Worm (Caenorhabditis elegans): Measurements from ENCODE around the gene cpx-2.

Gene cpx-2

ce11 chrX:13059984-13060383 lies 11.0 kb downstream of the cpx-2 start (continued):
- no peak for TF ChIP-seq lin-29 (GFP tag; IDR thresholded peaks at IDR 0.05)
- TF ChIP-seq F26F4.8 (GFP tag; conservative IDR thresholded peaks at IDR 0.05): no peak
- TF ChIP-seq hlh-11 (tag; optimal IDR thresholded peaks at IDR 0.05): peak; percentile 62
- no peak for TF ChIP-seq aly-2 (tag; optimal IDR thresholded peaks at IDR 0.05)
- no peak for TF ChIP-seq daf-19 (GFP tag; conservative IDR thresholded peaks at IDR 0.05)
- no peak for TF ChIP-seq snpc-4 (tag; optimal IDR thresholded peaks at IDR 0.05)
- TF ChIP-seq fos-1 (tag; optimal IDR thresholded peaks at IDR 0.05): no peak
- no peak for TF ChIP-seq spr-3 (GFP tag; optimal IDR thresholded peaks at IDR 0.05)
- no peak for TF ChIP-seq gei-8 (GFP tag; optimal IDR thresholded peaks at IDR 0.05)
- TF ChIP-seq zfp-2 (tag; optimal IDR thresholded peaks at IDR 0.05): no peak
- no peak for TF ChIP-seq egl-43 (GFP tag; IDR thresholded peaks at IDR 0.05)
- TF ChIP-seq lin-39 (tag; optimal IDR thresholded peaks at IDR 0.05): no peak
- no peak for TF ChIP-seq F49E8.2 (tag; optimal IDR thresholded peaks at IDR 0.05; ENCODE audit: borderline replicate concordance)
- TF ChIP-seq ces-1 (GFP tag; optimal IDR thresholded peaks at IDR 0.05): no peak
- TF ChIP-seq daf-16 (GFP tag; optimal IDR thresholded peaks at IDR 0.05): no peak
- TF ChIP-seq daf-16 (tag; optimal IDR thresholded peaks at IDR 0.05): peak; percentile 99
- TF ChIP-seq ceh-28 (tag; optimal IDR thresholded peaks at IDR 0.05): no peak
- TF ChIP-seq arid-1 (GFP tag; conservative IDR thresholded peaks at IDR 0.05): no peak
- no peak for TF ChIP-seq hlh-30 (tag; optimal IDR thresholded peaks at IDR 0.05; ENCODE audit: insufficient read depth)
- TF ChIP-seq daf-12 (tag; optimal IDR thresholded peaks at IDR 0.05): no peak
- TF ChIP-seq Y48G9A.11 (GFP tag; IDR thresholded peaks at IDR 0.05): no peak
- TF ChIP-seq nhr-10 (tag; optimal IDR thresholded peaks at IDR 0.05): no peak
- peak; percentile 78 for TF ChIP-seq dve-1 (tag; optimal IDR thresholded peaks at IDR 0.05; ENCODE audit: insufficient read depth)
- TF ChIP-seq nhr-237 (tag; optimal IDR thresholded peaks at IDR 0.05): no peak
- TF ChIP-seq dmd-9 (GFP tag; IDR thresholded peaks at IDR 0.05): no peak
- TF ChIP-seq hmg-1.1 (GFP tag; IDR thresholded peaks at IDR 0.05): no peak
- no peak for TF ChIP-seq nhr-102 (tag; optimal IDR thresholded peaks at IDR 0.05)
- no peak for TF ChIP-seq nhr-6 (tag; optimal IDR thresholded peaks at IDR 0.05)
- no peak for TF ChIP-seq daf-8 (GFP tag; IDR thresholded peaks at IDR 0.05)
- TF ChIP-seq nhr-28 (tag; optimal IDR thresholded peaks at IDR 0.05): peak; percentile 80
- no peak for TF ChIP-seq F10B5.3 (tag; optimal IDR thresholded peaks at IDR 0.05)
- TF ChIP-seq F44E2.7 (GFP tag; IDR thresholded peaks at IDR 0.05): no peak
- TF ChIP-seq nhr-77 (tag; optimal IDR thresholded peaks at IDR 0.05): peak; percentile 36
- no peak for TF ChIP-seq mxl-2 (GFP tag; conservative IDR thresholded peaks at IDR 0.05)
- TF ChIP-seq aha-1 (tag): no peak
- TF ChIP-seq fkh-10 (GFP tag; optimal IDR thresholded peaks at IDR 0.05): no peak
- no peak for TF ChIP-seq nhr-11 (tag; optimal IDR thresholded peaks at IDR 0.05)
- TF ChIP-seq F37D6.2 (tag; optimal IDR thresholded peaks at IDR 0.05): no peak
- no peak for TF ChIP-seq saeg-2 (GFP tag; IDR thresholded peaks at IDR 0.05)
- TF ChIP-seq unc-62 (GFP tag; optimal IDR thresholded peaks at IDR 0.05 in 1 of 2): peak in 1 of 2 experiments; percentile 78
- TF ChIP-seq unc-62 (tag; optimal IDR thresholded peaks at IDR 0.05): no peak
- no peak for TF ChIP-seq lin-13 (GFP tag; optimal IDR thresholded peaks at IDR 0.05)

ce11 chrX:13055560-13055959 lies 15.5 kb downstream of the cpx-2 start, which contains the start of gene K03A11.6:
Gene K03A11.6, plus strand, starts transcription at chrX:13055860.
- TF ChIP-seq egl-43 (GFP tag; IDR thresholded peaks at IDR 0.05) (no peak), ZK337.2 (GFP tag; IDR thresholded peaks at IDR 0.05) (no peak), ceh-28 (tag; optimal IDR thresholded peaks at IDR 0.05) (no peak), nhr-11 (tag; optimal IDR thresholded peaks at IDR 0.05) (no peak), snpc-4 (tag; optimal IDR thresholded peaks at IDR 0.05) (no peak), ceh-62 (tag; optimal IDR thresholded peaks at IDR 0.05) (no peak), vab-7 (GFP tag; IDR thresholded peaks at IDR 0.05) (no peak), nhr-237 (tag; optimal IDR thresholded peaks at IDR 0.05) (no peak), nhr-42 (GFP tag; IDR thresholded peaks at IDR 0.05) (no peak), daf-8 (GFP tag; IDR thresholded peaks at IDR 0.05) (no peak), ceh-20 (GFP tag; IDR thresholded peaks at IDR 0.05) (no peak)

Measured in whole organism, L4 larva.